Fruit fly (Drosophila melanogaster): ENCODE results near the gene Wnt10.

The Wnt10 gene

DNA sequence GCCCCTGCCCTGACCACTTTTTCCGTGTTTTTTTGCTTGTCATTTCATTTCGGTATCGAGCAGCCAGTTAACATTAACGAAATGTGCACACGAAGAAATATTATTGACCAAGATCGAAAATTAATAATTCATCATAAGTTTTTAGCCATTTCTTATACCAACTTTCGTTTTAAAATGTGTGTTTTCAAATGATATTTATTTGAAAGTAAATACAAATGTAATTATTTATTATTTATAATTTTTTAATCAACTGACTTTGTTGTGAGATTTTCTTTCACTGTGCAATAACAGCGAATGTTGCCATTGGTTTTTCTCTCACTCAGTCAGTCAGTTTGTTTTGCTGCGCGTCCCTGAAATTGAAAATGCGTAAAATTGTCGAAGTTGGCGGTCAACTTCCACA, 32.6 kb downstream of the Wnt10 start (continued):
- TF ChIP-seq org-1 (GFP tag; optimal IDR thresholded peaks at IDR 0.05) (peak; percentile 38), hkb (optimal IDR thresholded peaks at IDR 0.05) (no peak), hkb (GFP tag; IDR thresholded peaks at IDR 0.05) (peak; percentile 66), tap (tag; optimal IDR thresholded peaks at IDR 0.05) (peak; percentile 63), Hmr (GFP tag; optimal IDR thresholded peaks at IDR 0.05) (peak; percentile 72), H2.0 (GFP tag; IDR thresholded peaks at IDR 0.05) (peak; percentile 33; the same call in 1 of the 2 replicates), twi (tag; optimal IDR thresholded peaks at IDR 0.05) (no peak), fd3F (GFP tag; optimal IDR thresholded peaks at IDR 0.05) (peak; percentile 58), Hand (GFP tag; optimal IDR thresholded peaks at IDR 0.05) (no peak), otp (GFP tag; IDR thresholded peaks at IDR 0.05) (no peak), CG42726 (GFP tag; IDR thresholded peaks at IDR 0.05; ENCODE audit: partially characterized antibody) (no peak), CG5953 (GFP tag; IDR thresholded peaks at IDR 0.05) (no peak), Hr51 (GFP tag; optimal IDR thresholded peaks at IDR 0.05) (peak in 1 of 2 experiments; percentile 90), CG8924 (tag; optimal IDR thresholded peaks at IDR 0.05) (peak; percentile 68), Ptx1 (GFP tag; IDR thresholded peaks at IDR 0.05) (peak; percentile 83), ci (GFP tag; IDR thresholded peaks at IDR 0.05) (0 out of 3 replicates have a peak, but pooled peaks have one; percentile 41), CG12659 (GFP tag; optimal IDR thresholded peaks at IDR 0.05) (peak; percentile 62), ken (GFP tag; IDR thresholded peaks at IDR 0.05) (peak; percentile 9; the same call in 1 of the 3 replicates), ind (GFP tag; optimal IDR thresholded peaks at IDR 0.05) (peak; percentile 49), vfl (GFP tag; optimal IDR thresholded peaks at IDR 0.05) (no peak), CG7357 (GFP tag; IDR thresholded peaks at IDR 0.05) (no peak), Max (GFP tag; optimal IDR thresholded peaks at IDR 0.05) (peak; percentile 12), grau (tag; optimal IDR thresholded peaks at IDR 0.05) (peak; percentile 78), phol (tag; optimal IDR thresholded peaks at IDR 0.05) (peak; percentile 63)

dm6 chr2L:7396962-7397361, 33.8 kb downstream of the Wnt10 start:
- TF ChIP-seq crp (GFP tag; optimal IDR thresholded peaks at IDR 0.05) (no peak), nau (GFP tag; optimal IDR thresholded peaks at IDR 0.05) (peak; percentile 13), CG31441 (GFP tag; IDR thresholded peaks at IDR 0.05) (peak; percentile 67), CG17361 (GFP tag; IDR thresholded peaks at IDR 0.05) (peak; percentile 59), CG18011 (GFP tag; optimal IDR thresholded peaks at IDR 0.05) (peak; percentile 22), ind (GFP tag; optimal IDR thresholded peaks at IDR 0.05) (peak; percentile 73), Side (GFP tag; optimal IDR thresholded peaks at IDR 0.05) (peak; percentile 60), Ptx1 (GFP tag; IDR thresholded peaks at IDR 0.05) (peak; percentile 85), bsh (GFP tag; optimal IDR thresholded peaks at IDR 0.05) (peak in 1 of 2 experiments; percentile 77), Chrac-16 (GFP tag; optimal IDR thresholded peaks at IDR 0.05) (peak; percentile 49), lab (GFP tag; optimal IDR thresholded peaks at IDR 0.05) (peak; percentile 89), C15 (GFP tag; IDR thresholded peaks at IDR 0.05) (peak; percentile 30; the same call in 1 of the 3 replicates), CG8089 (GFP tag; optimal IDR thresholded peaks at IDR 0.05) (peak; percentile 39), CG17359 (tag; optimal IDR thresholded peaks at IDR 0.05) (peak; percentile 68), fru (optimal IDR thresholded peaks at IDR 0.05) (no peak), CG2199 (GFP tag; IDR thresholded peaks at IDR 0.05) (no peak), oc (tag; optimal IDR thresholded peaks at IDR 0.05) (peak; percentile 41), CG6254 (GFP tag; optimal IDR thresholded peaks at IDR 0.05) (peak; percentile 38), BtbVII (GFP tag; optimal IDR thresholded peaks at IDR 0.05) (peak; percentile 24), pan (optimal IDR thresholded peaks at IDR 0.05) (no peak), pan (GFP tag; optimal IDR thresholded peaks at IDR 0.05 in 1 of 2, IDR thresholded peaks at IDR 0.05 in 1 of 2) (peak in 1 of 2 experiments; percentile 88), CG13424 (tag; optimal IDR thresholded peaks at IDR 0.05) (peak; percentile 55), eve (GFP tag; optimal IDR thresholded peaks at IDR 0.05) (no peak), cwo (GFP tag; optimal IDR thresholded peaks at IDR 0.05) (peak; percentile 74), mirr (GFP tag; optimal IDR thresholded peaks at IDR 0.05) (no peak), Doc3 (GFP tag; IDR thresholded peaks at IDR 0.05; ENCODE audit: partially characterized antibody) (no peak), CG9817 (tag; optimal IDR thresholded peaks at IDR 0.05) (peak; percentile 36), D19B (GFP tag; optimal IDR thresholded peaks at IDR 0.05) (peak; percentile 63), Hand (GFP tag; optimal IDR thresholded peaks at IDR 0.05) (peak; percentile 10)
